Worm (Caenorhabditis elegans) whole organism, late embryonic: Measurements from ENCODE around the gene Y59H11AR.4.

ENCODE experiments used
- Y22D7AL.16 ChIP-seq: sonication (generic microtip); optimal IDR thresholded peaks from 2 replicates; lab custom pipeline; 2016; ENCODE audit warnings: missing genetic modification characterization, missing compliant biosample characterization
- ama-1 ChIP-seq: fragments of 150-350 bp; optimal IDR thresholded peaks from 2 replicates; lab custom pipeline; 2014
- ceh-30 ChIP-seq: fragments of 150-350 bp; optimal IDR thresholded peaks from 2 replicates; lab custom pipeline; 2014; ENCODE audit warnings: missing biosample characterization, missing genetic modification characterization
- ceh-48 ChIP-seq: sonication (generic microtip); optimal IDR thresholded peaks from 2 replicates; lab custom pipeline; 2016; ENCODE audit warnings: missing genetic modification characterization, inconsistent platforms, missing compliant biosample characterization
- dve-1 ChIP-seq: sonication (generic microtip); optimal IDR thresholded peaks from 2 replicates; lab custom pipeline; 2017; ENCODE audit warnings: antibody characterized with exemption, mild to moderate bottlenecking, missing genetic modification characterization, missing compliant biosample characterization
- madf-2 ChIP-seq: sonication (generic microtip); optimal IDR thresholded peaks from 2 replicates; lab custom pipeline; 2017; ENCODE audit warnings: missing genetic modification characterization, missing compliant biosample characterization
- nfya-1 ChIP-seq: sonication (generic microtip); optimal IDR thresholded peaks from 2 replicates; lab custom pipeline; 2017; ENCODE audit warnings: missing genetic modification characterization, mild to moderate bottlenecking, missing compliant biosample characterization, antibody characterized with exemption, moderate library complexity
- nhr-11 ChIP-seq: fragments of 150-350 bp; optimal IDR thresholded peaks from 2 replicates; lab custom pipeline; 2014; ENCODE audit warnings: missing biosample characterization, missing genetic modification characterization
- npax-4 ChIP-seq: sonication (generic microtip); optimal IDR thresholded peaks from 2 replicates; lab custom pipeline; 2016; ENCODE audit warnings: missing genetic modification characterization, missing compliant biosample characterization
- pha-4 ChIP-seq: fragments of 150-350 bp; optimal IDR thresholded peaks from 2 replicates; lab custom pipeline; 2018; ENCODE audit warnings: missing biosample characterization, missing genetic modification reagents, missing genetic modification characterization
- sox-2 ChIP-seq: fragments of 200-800 bp; sonication (Bioruptor generic); IDR thresholded peaks from 2 replicates; pipeline ENCODE4 v1.3.6; 2022; ENCODE audit warnings: missing genetic modification reagents, missing genetic modification characterization, missing compliant biosample characterization
- unc-55 ChIP-seq: sonication (generic microtip); optimal IDR thresholded peaks from 2 replicates; lab custom pipeline; 2017; ENCODE audit warnings: missing biosample characterization, missing genetic modification reagents, missing genetic modification characterization
- unc-86 ChIP-seq: sonication (generic microtip); optimal IDR thresholded peaks from 2 replicates; lab custom pipeline; 2016; ENCODE audit warnings: missing genetic modification characterization, missing compliant biosample characterization

DNA sequence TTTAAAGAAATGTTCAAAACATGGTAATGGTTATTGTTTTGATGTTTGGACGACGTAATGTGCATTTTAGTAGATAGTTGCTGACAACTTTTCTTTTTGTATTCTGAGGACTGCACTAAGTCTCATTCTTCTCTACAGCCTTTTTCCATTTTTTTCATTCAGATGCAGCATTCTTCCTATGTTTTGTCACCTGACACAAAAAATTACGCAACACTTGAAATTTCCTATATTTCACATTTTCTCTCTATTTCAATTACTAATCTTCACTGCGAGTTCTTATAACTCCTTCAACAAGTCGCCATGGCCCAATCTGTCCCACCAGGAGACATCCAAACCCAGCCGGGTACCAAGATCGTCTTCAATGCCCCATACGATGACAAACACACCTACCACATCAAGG is 29.4 kb downstream of the Y59H11AR.4 start, which contains the start of gene Y59H11AM.1:
- TF ChIP-seq dve-1 (tag; lab: Kevin White, UChicago) (no peak), ceh-30 (no peak), nhr-11 (tag; lab: Kevin White, UChicago) (no peak), Y22D7AL.16 (tag; lab: Kevin White, UChicago) (no peak), unc-55 (GFP tag; lab: Kevin White, UChicago) (no peak), ama-1 (no peak), unc-86 (tag; lab: Kevin White, UChicago) (no peak), nfya-1 (tag; lab: Kevin White, UChicago) (no peak), ceh-48 (tag; lab: Kevin White, UChicago) (no peak), sox-2 (GFP tag; lab: Robert Waterston, UW) (no peak), pha-4 (no peak), npax-4 (tag; lab: Kevin White, UChicago) (no peak), madf-2 (tag; lab: Kevin White, UChicago) (no peak)
